Worm (Caenorhabditis elegans) whole organism, L4/young adult: ENCODE data around the gene C18H2.5.

ENCODE experiments used
- dao-5 ChIP-seq: sonication (generic microtip); optimal IDR thresholded peaks from 2 replicates; lab custom pipeline; 2016; ENCODE audit warnings: missing genotype, missing genetic modification characterization, moderate library complexity, missing compliant biosample characterization
- him-1 ChIP-seq: sonication (generic microtip); optimal IDR thresholded peaks from 2 replicates; lab custom pipeline; 2016; ENCODE audit warnings: missing genotype, missing genetic modification reagents, missing genetic modification characterization, missing compliant biosample characterization

ce11 chrIII:7722411-7722810 lies 28.2 kb upstream of the C18H2.5 start:
- TF ChIP-seq dao-5 (tag; lab: Kevin White, UChicago), result no peak
- no peak for TF ChIP-seq him-1 (tag; lab: Kevin White, UChicago)
